Worm (Caenorhabditis elegans) whole organism, L4 larva: ENCODE measurements around the gene ttr-5.
A peak's percentile ranks its signal among the peaks of the same experiment; 100 is the strongest.

ENCODE experiments used
- R02D3.7 ChIP-seq: fragments of 150-350 bp; sonication (generic microtip); optimal IDR thresholded peaks from 3 replicates; lab custom pipeline; 2014; ENCODE audit warnings: missing biosample characterization, missing genetic modification characterization
- ceh-82 ChIP-seq: sonication (generic microtip); optimal IDR thresholded peaks from 2 replicates; lab custom pipeline; 2017; ENCODE audit warnings: missing biosample characterization, missing genetic modification characterization
- lin-38 ChIP-seq: fragments of 200-800 bp; sonication (Bioruptor generic); IDR thresholded peaks from 2 replicates; pipeline ENCODE4 v1.3.6; 2022; ENCODE audit warnings: missing genetic modification reagents, missing genetic modification characterization, missing compliant biosample characterization
- nhr-10 ChIP-seq: fragments of 150-350 bp; optimal IDR thresholded peaks from 2 replicates; lab custom pipeline; 2014; ENCODE audit warnings: missing biosample characterization, missing genetic modification characterization
- pqm-1 ChIP-seq: sonication (generic microtip); optimal IDR thresholded peaks from 2 replicates; lab custom pipeline; 2017; ENCODE audit warnings: missing biosample characterization, missing genetic modification characterization
- sdz-12 ChIP-seq: fragments of 200-800 bp; sonication (Bioruptor generic); optimal IDR thresholded peaks from 2 replicates; lab custom pipeline; 2018; ENCODE audit warnings: mild to moderate bottlenecking, missing genetic modification characterization, missing compliant biosample characterization
- vab-7 ChIP-seq: fragments of 200-800 bp; sonication (Bioruptor generic); IDR thresholded peaks from 2 replicates; pipeline ENCODE4 v1.3.6; 2022; ENCODE audit warnings: missing genetic modification reagents, missing genetic modification characterization, missing compliant biosample characterization
- zfp-3 ChIP-seq: fragments of 200-800 bp; sonication (Bioruptor generic); conservative IDR thresholded peaks from 2 replicates; pipeline ENCODE4 v1.3.6; 2022; ENCODE audit warnings: missing genetic modification reagents, missing genetic modification characterization, missing compliant biosample characterization

ce11 chrIII:9288540-9288939 lies 41.6 kb upstream of the ttr-5 start:
- TF ChIP-seq lin-38 (GFP tag; lab: Robert Waterston, UW) (no peak), vab-7 (GFP tag; lab: Robert Waterston, UW) (no peak), R02D3.7 (tag; lab: Kevin White, UChicago) (no peak), zfp-3 (GFP tag; lab: Robert Waterston, UW) (no peak), ceh-82 (tag; lab: Kevin White, UChicago) (no peak), pqm-1 (tag; lab: Kevin White, UChicago) (peak; percentile 53), nhr-10 (tag; lab: Kevin White, UChicago) (no peak), sdz-12 (GFP tag; lab: Kevin White, UChicago) (no peak)
